Worm (Caenorhabditis elegans) whole organism, L1 larva: ENCODE data around the gene E02H1.6.
A peak's percentile ranks its signal among the peaks of the same experiment; 100 is the strongest.

ENCODE experiments used
- C34B4.2 ChIP-seq: sonication (generic microtip); optimal IDR thresholded peaks from 2 replicates; lab custom pipeline; 2017; ENCODE audit warnings: mild to moderate bottlenecking, missing genetic modification characterization, missing compliant biosample characterization
- F16B12.6 ChIP-seq: fragments of 150-350 bp; optimal IDR thresholded peaks from 2 replicates; lab custom pipeline; 2014; ENCODE audit warnings: missing biosample characterization, missing genetic modification characterization
- Y116A8C.19 ChIP-seq: sonication (generic microtip); optimal IDR thresholded peaks from 2 replicates; lab custom pipeline; 2016; ENCODE audit warnings: missing compliant biosample characterization, missing genetic modification characterization, borderline replicate concordance
- alr-1 ChIP-seq: fragments of 200-800 bp; sonication (Bioruptor generic); optimal IDR thresholded peaks from 2 replicates; lab custom pipeline; 2018; ENCODE audit warnings: borderline replicate concordance, mild to moderate bottlenecking, missing genetic modification characterization, missing compliant biosample characterization
- ceh-63 ChIP-seq: fragments of 200-800 bp; sonication (Bioruptor generic); optimal IDR thresholded peaks from 2 replicates; lab custom pipeline; 2018; ENCODE audit warnings: mild to moderate bottlenecking, missing genetic modification characterization, missing compliant biosample characterization
- ceh-8 ChIP-seq: fragments of 200-800 bp; sonication (Bioruptor generic); optimal IDR thresholded peaks from 2 replicates; lab custom pipeline; 2018; ENCODE audit warnings: mild to moderate bottlenecking, missing genetic modification characterization, moderate library complexity, missing compliant biosample characterization
- ceh-88 ChIP-seq: fragments of 200-800 bp; sonication (Bioruptor generic); IDR thresholded peaks from 2 replicates; pipeline ENCODE4 v1.3.6; 2022; ENCODE audit warnings: missing genetic modification characterization, missing compliant biosample characterization
- ceh-90 ChIP-seq: sonication (generic microtip); optimal IDR thresholded peaks from 2 replicates; lab custom pipeline; 2016; ENCODE audit warnings: missing genetic modification characterization, missing compliant biosample characterization
- ces-1 ChIP-seq: fragments of 150-350 bp; optimal IDR thresholded peaks from 2 replicates; lab custom pipeline; 2014; ENCODE audit warnings: missing biosample characterization, missing genetic modification reagents, missing genetic modification characterization
- dpl-1 ChIP-seq, 3 experiments: fragments of 150-350 bp in 2 of 3; sonication (generic microtip) in 1 of 3; optimal IDR thresholded peaks; 2 replicates each; lab custom pipeline; 2014 to 2017; ENCODE audit warnings: missing biosample characterization in 3 of 3, missing genetic modification characterization in 3 of 3, missing genetic modification reagents in 3 of 3
- egl-13 ChIP-seq: sonication (generic microtip); optimal IDR thresholded peaks from 2 replicates; lab custom pipeline; 2016; ENCODE audit warnings: missing genotype, missing genetic modification reagents, missing genetic modification characterization, missing compliant biosample characterization
- fkh-10 ChIP-seq: sonication (generic microtip); optimal IDR thresholded peaks from 2 replicates; lab custom pipeline; 2017; ENCODE audit warnings: missing biosample characterization, missing genetic modification reagents, missing genetic modification characterization
- fkh-4 ChIP-seq: sonication (generic microtip); optimal IDR thresholded peaks from 2 replicates; lab custom pipeline; 2016; ENCODE audit warnings: missing compliant biosample characterization, missing genetic modification characterization, borderline replicate concordance
- fos-1 ChIP-seq: fragments of 150-350 bp; optimal IDR thresholded peaks from 2 replicates; lab custom pipeline; 2014; ENCODE audit warnings: missing biosample characterization, missing genetic modification characterization
- grh-1 ChIP-seq: fragments of 200-800 bp; sonication (Bioruptor generic); IDR thresholded peaks from 2 replicates; pipeline ENCODE4 v1.3.6; 2022; ENCODE audit warnings: missing genetic modification reagents, missing genetic modification characterization, missing compliant biosample characterization
- isw-1 ChIP-seq: fragments of 200-800 bp; sonication (Bioruptor generic); IDR thresholded peaks from 2 replicates; pipeline ENCODE4 v1.3.6; 2022; ENCODE audit warnings: missing genetic modification characterization, missing compliant biosample characterization
- lin-14 ChIP-seq: fragments of 200-800 bp; sonication (Bioruptor generic); optimal IDR thresholded peaks from 2 replicates; lab custom pipeline; 2018; ENCODE audit warnings: mild to moderate bottlenecking, missing genetic modification characterization, moderate library complexity, missing compliant biosample characterization
- lin-15B ChIP-seq: fragments of 150-350 bp; sonication (generic microtip); optimal IDR thresholded peaks from 3 replicates; lab custom pipeline; 2014; ENCODE audit warnings: missing biosample characterization, missing genetic modification characterization
- lin-35 ChIP-seq, 2 experiments: fragments of 150-350 bp; optimal IDR thresholded peaks; 2 replicates each; lab custom pipeline; 2014; ENCODE audit warnings: missing biosample characterization in 2 of 2, missing genetic modification characterization in 2 of 2, missing genetic modification reagents in 2 of 2
- lin-39 ChIP-seq: fragments of 150-350 bp; optimal IDR thresholded peaks from 2 replicates; lab custom pipeline; 2014; ENCODE audit warnings: missing biosample characterization, missing genetic modification reagents, missing genetic modification characterization
- lir-3 ChIP-seq: sonication (generic microtip); optimal IDR thresholded peaks from 2 replicates; lab custom pipeline; 2016; ENCODE audit warnings: mild to moderate bottlenecking, missing genetic modification characterization, moderate library complexity, missing compliant biosample characterization; ENCODE audit not compliant: poor library complexity
- lsy-2 ChIP-seq, 2 experiments: fragments of 150-350 bp; optimal IDR thresholded peaks; 2 replicates each; lab custom pipeline; 2014; ENCODE audit warnings: missing biosample characterization in 2 of 2, missing genetic modification characterization in 2 of 2
- mab-9 ChIP-seq: fragments of 200-800 bp; sonication (Bioruptor generic); IDR thresholded peaks from 2 replicates; pipeline ENCODE4 v1.3.6; 2022; ENCODE audit warnings: missing genetic modification reagents, missing genetic modification characterization, missing compliant biosample characterization
- mdl-1 ChIP-seq, 2 experiments: fragments of 150-350 bp; optimal IDR thresholded peaks; 2 replicates each; lab custom pipeline; 2014 to 2017; ENCODE audit warnings: missing biosample characterization in 2 of 2, missing genetic modification characterization in 2 of 2, inconsistent platforms in 1 of 2
- nhr-11 ChIP-seq: fragments of 150-350 bp; optimal IDR thresholded peaks from 2 replicates; lab custom pipeline; 2014; ENCODE audit warnings: missing biosample characterization, missing genetic modification characterization
- nhr-20 ChIP-seq: sonication (generic microtip); optimal IDR thresholded peaks from 2 replicates; lab custom pipeline; 2016; ENCODE audit warnings: mild to moderate bottlenecking, missing genetic modification characterization, missing compliant biosample characterization
- nhr-28 ChIP-seq: fragments of 150-350 bp; optimal IDR thresholded peaks from 2 replicates; lab custom pipeline; 2014; ENCODE audit warnings: missing biosample characterization, missing genetic modification characterization
- nhr-47 ChIP-seq: sonication (generic microtip); optimal IDR thresholded peaks from 2 replicates; lab custom pipeline; 2016; ENCODE audit warnings: mild to moderate bottlenecking, missing genetic modification characterization, moderate library complexity, missing compliant biosample characterization
- nhr-77 ChIP-seq: fragments of 150-350 bp; optimal IDR thresholded peaks from 2 replicates; lab custom pipeline; 2014; ENCODE audit warnings: missing biosample characterization, missing genetic modification characterization
- nhr-84 ChIP-seq: sonication (generic microtip); optimal IDR thresholded peaks from 2 replicates; lab custom pipeline; 2017; ENCODE audit warnings: missing biosample characterization, missing genetic modification characterization
- pag-3 ChIP-seq: sonication (generic microtip); optimal IDR thresholded peaks from 2 replicates; lab custom pipeline; 2017; ENCODE audit warnings: missing genetic modification characterization, mild to moderate bottlenecking, missing compliant biosample characterization, antibody characterized with exemption, borderline replicate concordance; ENCODE audit not compliant: insufficient read depth
- snpc-4 ChIP-seq: fragments of 150-350 bp; optimal IDR thresholded peaks from 2 replicates; lab custom pipeline; 2014; ENCODE audit warnings: missing biosample characterization, missing genetic modification characterization
- snu-23 ChIP-seq: sonication (generic microtip); optimal IDR thresholded peaks from 2 replicates; lab custom pipeline; 2016; ENCODE audit warnings: missing genetic modification characterization, missing compliant biosample characterization
- sox-4 ChIP-seq: sonication (generic microtip); optimal IDR thresholded peaks from 2 replicates; lab custom pipeline; 2016; ENCODE audit warnings: missing genetic modification characterization, missing compliant biosample characterization
- sup-37 ChIP-seq: fragments of 200-800 bp; sonication (Bioruptor generic); optimal IDR thresholded peaks from 2 replicates; lab custom pipeline; 2018; ENCODE audit warnings: mild to moderate bottlenecking, missing genetic modification characterization, missing compliant biosample characterization
- tlp-1 ChIP-seq: fragments of 150-350 bp; optimal IDR thresholded peaks from 2 replicates; lab custom pipeline; 2014; ENCODE audit warnings: missing biosample characterization, missing genetic modification characterization
- unc-62 ChIP-seq: fragments of 150-350 bp; optimal IDR thresholded peaks from 2 replicates; lab custom pipeline; 2014; ENCODE audit warnings: missing biosample characterization, missing genetic modification reagents, missing genetic modification characterization
- unc-86 ChIP-seq: sonication (generic microtip); optimal IDR thresholded peaks from 2 replicates; lab custom pipeline; 2016; ENCODE audit warnings: missing genetic modification characterization, missing compliant biosample characterization
- unc-98 ChIP-seq: fragments of 200-800 bp; sonication (Bioruptor generic); IDR thresholded peaks from 2 replicates; pipeline ENCODE4 v1.3.6; 2022; ENCODE audit warnings: missing genetic modification characterization, missing compliant biosample characterization
- xbp-1 ChIP-seq: sonication (generic microtip); optimal IDR thresholded peaks from 2 replicates; lab custom pipeline; 2016; ENCODE audit warnings: missing genetic modification characterization, missing compliant biosample characterization
- zag-1 ChIP-seq: fragments of 150-350 bp; optimal IDR thresholded peaks from 2 replicates; lab custom pipeline; 2014; ENCODE audit warnings: missing biosample characterization, missing genetic modification characterization
- ztf-11 ChIP-seq, 2 experiments: sonication (generic microtip); optimal IDR thresholded peaks; 2 replicates each; lab custom pipeline; 2016 to 2017; ENCODE audit warnings: missing genetic modification characterization in 2 of 2, missing biosample characterization in 1 of 2, missing compliant biosample characterization in 1 of 2
- ztf-4 ChIP-seq: fragments of 150-350 bp; optimal IDR thresholded peaks from 2 replicates; lab custom pipeline; 2014; ENCODE audit warnings: missing biosample characterization, missing genetic modification characterization

The E02H1.6 gene

ce11 chrII:9611347-9611923 is 14.9 kb downstream of the E02H1.6 start, which contains the start of the genes T15H9.5 and T15H9.4:
Gene T15H9.5 (minus strand): TSS chrII:9611447.
Gene T15H9.4 (plus strand): TSS chrII:9611873.
- TF ChIP-seq fkh-10 (GFP tag; lab: Kevin White, UChicago) = no peak
- TF ChIP-seq snu-23 (GFP tag; lab: Kevin White, UChicago) = no peak
- no peak for TF ChIP-seq dpl-1 (GFP tag; optimal IDR thresholded peaks at IDR 0.05; lab: Kevin White, UChicago)
- no peak for TF ChIP-seq ztf-4
- TF ChIP-seq sox-4 (tag; lab: Kevin White, UChicago) = no peak
- TF ChIP-seq lin-14 (GFP tag; lab: Kevin White, UChicago) = no peak
- no peak for TF ChIP-seq lin-15B (tag; lab: Kevin White, UChicago)
- no peak for TF ChIP-seq ceh-8 (GFP tag; lab: Kevin White, UChicago)
- no peak for TF ChIP-seq lin-39 (tag; lab: Kevin White, UChicago)
- no peak for TF ChIP-seq ceh-63 (GFP tag; lab: Kevin White, UChicago)
- no peak for TF ChIP-seq lsy-2 (tag; optimal IDR thresholded peaks at IDR 0.05; lab: Kevin White, UChicago)
- no peak for TF ChIP-seq xbp-1
- TF ChIP-seq fkh-4 (tag; lab: Kevin White, UChicago) = no peak
- no peak for TF ChIP-seq F16B12.6 (tag; lab: Kevin White, UChicago)
- TF ChIP-seq nhr-84 (tag; lab: Kevin White, UChicago) = no peak
- TF ChIP-seq snpc-4 (tag; lab: Kevin White, UChicago) = no peak
- no peak for TF ChIP-seq Y116A8C.19 (tag; lab: Kevin White, UChicago)
- no peak for TF ChIP-seq lin-35 (GFP tag; optimal IDR thresholded peaks at IDR 0.05; lab: Kevin White, UChicago)
- TF ChIP-seq, all 84 proteins: peak for 0

ce11 chrII:9614728-9615127 is 18.2 kb downstream of the E02H1.6 start, which contains the start of gene hlh-6:
Gene hlh-6 (minus strand): TSS chrII:9614828.
- TF ChIP-seq mab-9 (no peak), tlp-1 (no peak), ztf-11 (tag; optimal IDR thresholded peaks at IDR 0.05; lab: Kevin White, UChicago) (no peak), fkh-10 (GFP tag; lab: Kevin White, UChicago) (no peak), C34B4.2 (tag; lab: Kevin White, UChicago) (no peak), nhr-11 (tag; lab: Kevin White, UChicago) (no peak), nhr-20 (tag; lab: Kevin White, UChicago) (no peak), unc-86 (no peak)

- TF ChIP-seq ceh-88 (GFP tag; lab: Robert Waterston, UW) (no peak), ceh-63 (GFP tag; lab: Kevin White, UChicago) (no peak), nhr-47 (tag; lab: Kevin White, UChicago) (peak; percentile 1), nhr-77 (tag; lab: Kevin White, UChicago) (no peak), lin-39 (tag; lab: Kevin White, UChicago) (no peak), unc-62 (no peak), lin-14 (GFP tag; lab: Kevin White, UChicago) (no peak), sup-37 (GFP tag; lab: Kevin White, UChicago) (no peak), egl-13 (no peak), ztf-4 (peak; percentile 5), alr-1 (no peak), ceh-90 (tag; lab: Kevin White, UChicago) (no peak), nhr-20 (tag; lab: Kevin White, UChicago) (no peak), nhr-28 (tag; lab: Kevin White, UChicago) (no peak), pag-3 (tag; lab: Kevin White, UChicago) (no peak), snu-23 (GFP tag; lab: Kevin White, UChicago) (no peak), mdl-1 (tag; optimal IDR thresholded peaks at IDR 0.05; lab: Kevin White, UChicago) (no peak), lir-3 (tag; lab: Kevin White, UChicago) (no peak), fkh-10 (GFP tag; lab: Kevin White, UChicago) (no peak), fos-1 (tag; lab: Kevin White, UChicago) (no peak), unc-86 (no peak), isw-1 (GFP tag; lab: Robert Waterston, UW) (no peak), nhr-11 (tag; lab: Kevin White, UChicago) (no peak), grh-1 (GFP tag; lab: Robert Waterston, UW) (no peak), unc-98 (no peak), ces-1 (GFP tag; lab: Kevin White, UChicago) (no peak), xbp-1 (no peak), lin-15B (tag; lab: Kevin White, UChicago) (no peak), sox-4 (tag; lab: Kevin White, UChicago) (no peak), zag-1 (tag; lab: Kevin White, UChicago) (no peak), lsy-2 (tag; optimal IDR thresholded peaks at IDR 0.05; lab: Kevin White, UChicago) (peak in 1 of 2 experiments; percentile 54)
These were observed 20.8 kb downstream of the E02H1.6 start, which contains the start of gene hal-3 for ce11 chrII:9617039-9617901. Gene hal-3 (minus strand): TSS chrII:9617125.
